Worm (Caenorhabditis elegans) whole organism, L1 larva: ENCODE data around the gene fbxa-209.

ENCODE experiments used
- alr-1 ChIP-seq: fragments of 200-800 bp; sonication (Bioruptor generic); optimal IDR thresholded peaks from 2 replicates; lab custom pipeline; 2018; ENCODE audit warnings: borderline replicate concordance, mild to moderate bottlenecking, missing genetic modification characterization, missing compliant biosample characterization
- ceh-82 ChIP-seq, 3 experiments: fragments of 150-350 bp in 1 of 3; sonication (generic microtip) in 2 of 3; optimal IDR thresholded peaks; 2 replicates each; lab custom pipeline; 2014 to 2017; ENCODE audit warnings: missing biosample characterization in 3 of 3, missing genetic modification characterization in 3 of 3
- egl-27 ChIP-seq, 2 experiments: fragments of 150-350 bp in 1 of 2; sonication (generic microtip); optimal IDR thresholded peaks; 3 replicates each; lab custom pipeline; 2017 to 2018; ENCODE audit warnings: missing biosample characterization in 2 of 2, missing genetic modification characterization in 2 of 2, missing genetic modification reagents in 2 of 2
- elt-2 ChIP-seq: sonication (generic microtip); optimal IDR thresholded peaks from 2 replicates; lab custom pipeline; 2016; ENCODE audit warnings: missing genetic modification characterization, mild to moderate bottlenecking, inconsistent platforms, missing compliant biosample characterization, missing genetic modification reagents
- fkh-10 ChIP-seq: sonication (generic microtip); optimal IDR thresholded peaks from 2 replicates; lab custom pipeline; 2017; ENCODE audit warnings: missing biosample characterization, missing genetic modification reagents, missing genetic modification characterization
- jun-1 ChIP-seq: fragments of 150-350 bp; optimal IDR thresholded peaks from 2 replicates; lab custom pipeline; 2014; ENCODE audit warnings: missing biosample characterization, missing genetic modification reagents, missing genetic modification characterization
- mdl-1 ChIP-seq, 2 experiments: fragments of 150-350 bp; optimal IDR thresholded peaks; 2 replicates each; lab custom pipeline; 2014 to 2017; ENCODE audit warnings: missing biosample characterization in 2 of 2, missing genetic modification characterization in 2 of 2, inconsistent platforms in 1 of 2
- nhr-76 ChIP-seq: sonication (generic microtip); optimal IDR thresholded peaks from 2 replicates; lab custom pipeline; 2017; ENCODE audit warnings: missing biosample characterization, missing genetic modification characterization
- pqm-1 ChIP-seq: sonication (generic microtip); optimal IDR thresholded peaks from 3 replicates; lab custom pipeline; 2017; ENCODE audit warnings: missing biosample characterization, missing genetic modification characterization
- rnt-1 ChIP-seq: sonication (generic microtip); optimal IDR thresholded peaks from 2 replicates; lab custom pipeline; 2016; ENCODE audit warnings: mild to moderate bottlenecking, missing genetic modification characterization, moderate library complexity, missing compliant biosample characterization
- tbx-2 ChIP-seq: sonication (generic microtip); optimal IDR thresholded peaks from 2 replicates; lab custom pipeline; 2016; ENCODE audit warnings: missing genetic modification characterization, missing compliant biosample characterization
- vab-15 ChIP-seq: sonication (generic microtip); optimal IDR thresholded peaks from 2 replicates; lab custom pipeline; 2017; ENCODE audit warnings: missing genotype, mild to moderate bottlenecking, missing genetic modification characterization, missing compliant biosample characterization
- zag-1 ChIP-seq: fragments of 150-350 bp; optimal IDR thresholded peaks from 2 replicates; lab custom pipeline; 2014; ENCODE audit warnings: missing biosample characterization, missing genetic modification characterization

DNA sequence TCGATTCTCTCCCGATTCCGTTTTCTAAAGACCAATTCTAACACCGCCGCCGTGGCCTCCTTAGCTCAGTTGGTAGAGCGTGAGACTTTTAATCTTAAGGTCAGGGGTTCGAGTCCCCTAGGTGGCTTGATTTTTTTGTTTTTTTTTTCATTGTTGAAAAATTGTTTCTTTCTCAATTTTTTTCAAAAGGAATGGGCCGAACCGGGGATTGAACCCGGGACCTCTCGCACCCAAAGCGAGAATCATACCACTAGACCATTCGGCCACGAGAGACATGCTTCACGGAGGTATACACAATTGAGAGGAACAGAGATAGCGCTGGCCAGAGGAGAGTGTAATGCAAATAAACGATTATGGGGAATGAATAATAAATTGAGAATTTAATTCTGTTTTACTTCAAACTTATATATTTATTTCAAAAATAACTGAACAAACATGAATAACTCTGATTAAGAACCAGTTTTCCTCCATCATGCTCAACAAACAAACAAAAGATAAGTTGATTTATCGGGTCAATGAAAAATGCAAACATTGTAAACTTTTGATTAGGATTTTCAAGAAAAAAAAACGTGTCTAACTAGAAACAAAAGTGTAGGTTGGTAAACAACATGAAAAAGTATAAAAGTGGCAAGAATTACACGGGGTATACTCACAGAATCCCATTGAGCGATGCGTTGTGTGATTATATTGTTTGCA lies 38.3 kb upstream of the fbxa-209 start, which contains the start of gene pqn-71:
- TF ChIP-seq egl-27 (tag; optimal IDR thresholded peaks at IDR 0.05; lab: Kevin White, UChicago): no peak
- TF ChIP-seq zag-1 (tag; lab: Kevin White, UChicago): no peak
- no peak for TF ChIP-seq alr-1 (tag; lab: Kevin White, UChicago)
- TF ChIP-seq pqm-1: no peak
- TF ChIP-seq fkh-10 (GFP tag; lab: Kevin White, UChicago): no peak
- TF ChIP-seq tbx-2 (tag; lab: Kevin White, UChicago): peak; percentile 76
- no peak for TF ChIP-seq nhr-76 (tag; lab: Kevin White, UChicago)
- peak; percentile 83 for TF ChIP-seq jun-1 (tag; lab: Kevin White, UChicago)
- TF ChIP-seq elt-2 (tag; lab: Kevin White, UChicago): peak; percentile 83
- peak; percentile 56 for TF ChIP-seq rnt-1 (tag; lab: Kevin White, UChicago)
- TF ChIP-seq vab-15 (tag; lab: Kevin White, UChicago): peak; percentile 2
- TF ChIP-seq ceh-82 (tag; optimal IDR thresholded peaks at IDR 0.05; lab: Kevin White, UChicago): peak; percentile 41 to 65 (median 50)
- TF ChIP-seq mdl-1 (tag; optimal IDR thresholded peaks at IDR 0.05; lab: Kevin White, UChicago): peak in 1 of 2 experiments; percentile 51
